Worm (Caenorhabditis elegans): ENCODE results near the gene C01G12.16.

C01G12.16 gene

DNA sequence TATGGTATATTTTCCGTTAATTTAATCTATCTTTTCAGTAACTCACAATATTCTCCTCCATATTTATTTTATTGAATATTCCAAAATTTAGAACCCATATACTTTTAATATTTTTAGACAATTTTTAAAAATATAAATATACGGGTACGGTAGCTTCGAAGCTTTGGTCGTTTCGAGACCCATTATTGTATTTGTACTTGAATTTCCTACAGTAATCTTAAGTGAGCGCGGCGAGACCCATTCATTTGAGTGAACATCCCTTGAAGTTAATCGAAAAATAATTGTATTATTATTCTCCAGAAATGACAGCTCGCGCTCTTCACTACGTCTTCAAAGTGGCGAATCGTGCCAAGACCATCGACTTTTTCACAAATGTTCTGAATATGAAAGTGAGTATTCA lies 7.7 kb upstream of the C01G12.16 start, which contains the start of gene glod-4:
TSS of gene glod-4 (plus strand) at position 301 of the 400 bp plus-strand sequence.
- TF ChIP-seq xbp-1 (tag; optimal IDR thresholded peaks at IDR 0.05) (no peak), tlp-1 (tag; optimal IDR thresholded peaks at IDR 0.05) (no peak), mab-9 (GFP tag; IDR thresholded peaks at IDR 0.05) (no peak), F16B12.6 (tag; optimal IDR thresholded peaks at IDR 0.05) (no peak), zip-4 (GFP tag; optimal IDR thresholded peaks at IDR 0.05) (no peak), blmp-1 (tag; optimal IDR thresholded peaks at IDR 0.05) (no peak), dsc-1 (tag; optimal IDR thresholded peaks at IDR 0.05) (no peak), vab-15 (tag; optimal IDR thresholded peaks at IDR 0.05) (no peak), nhr-85 (tag) (no peak), ets-5 (GFP tag; IDR thresholded peaks at IDR 0.05) (no peak), ama-1 (optimal IDR thresholded peaks at IDR 0.05) (no peak), Y116A8C.19 (tag; optimal IDR thresholded peaks at IDR 0.05; ENCODE audit: borderline replicate concordance) (no peak), pax-3 (tag; optimal IDR thresholded peaks at IDR 0.05) (no peak), ceh-8 (GFP tag; optimal IDR thresholded peaks at IDR 0.05) (no peak), tbx-2 (tag; optimal IDR thresholded peaks at IDR 0.05) (no peak)

DNA sequence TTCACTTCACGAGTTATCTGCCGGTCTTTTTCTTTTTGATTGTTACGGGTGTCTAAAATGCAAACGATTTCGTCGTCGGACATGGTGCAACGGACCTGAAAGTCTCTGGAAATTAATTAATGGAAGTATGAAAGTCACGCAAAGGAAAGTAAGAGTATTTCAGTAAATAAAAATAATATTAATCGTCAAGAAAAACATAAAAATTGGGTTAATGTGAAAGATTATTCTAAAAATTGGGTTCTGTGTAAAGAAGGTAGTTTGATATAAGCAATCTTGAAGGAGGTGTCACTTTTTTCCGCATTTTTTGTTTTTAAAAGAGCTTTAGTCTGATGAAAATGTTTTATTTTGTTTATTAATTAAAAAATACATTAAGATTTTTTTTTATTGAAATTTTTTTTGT lies 3.7 kb upstream of the C01G12.16 start, which contains the start of gene C16C10.9:
TSS of gene C16C10.9 (minus strand) at position 101 of the 400 bp plus-strand sequence.
- TF ChIP-seq hpl-2 (GFP tag; optimal IDR thresholded peaks at IDR 0.05), result no peak
- TF ChIP-seq tbx-2 (tag; optimal IDR thresholded peaks at IDR 0.05), result no peak
- TF ChIP-seq nhr-237 (tag; optimal IDR thresholded peaks at IDR 0.05), result no peak
- no peak for TF ChIP-seq elt-2 (tag; optimal IDR thresholded peaks at IDR 0.05)
- no peak for TF ChIP-seq egl-27 (tag; optimal IDR thresholded peaks at IDR 0.05)
- no peak for TF ChIP-seq unc-62 (GFP tag; optimal IDR thresholded peaks at IDR 0.05)
- TF ChIP-seq jun-1 (tag; optimal IDR thresholded peaks at IDR 0.05), result no peak
- no peak for TF ChIP-seq grh-1 (GFP tag; IDR thresholded peaks at IDR 0.05)
- TF ChIP-seq ceh-8 (GFP tag; optimal IDR thresholded peaks at IDR 0.05), result no peak
- no peak for TF ChIP-seq ztf-11 (tag; optimal IDR thresholded peaks at IDR 0.05)
- TF ChIP-seq nhr-71 (tag; optimal IDR thresholded peaks at IDR 0.05), result no peak
- TF ChIP-seq ztf-4 (tag; optimal IDR thresholded peaks at IDR 0.05), result no peak

DNA sequence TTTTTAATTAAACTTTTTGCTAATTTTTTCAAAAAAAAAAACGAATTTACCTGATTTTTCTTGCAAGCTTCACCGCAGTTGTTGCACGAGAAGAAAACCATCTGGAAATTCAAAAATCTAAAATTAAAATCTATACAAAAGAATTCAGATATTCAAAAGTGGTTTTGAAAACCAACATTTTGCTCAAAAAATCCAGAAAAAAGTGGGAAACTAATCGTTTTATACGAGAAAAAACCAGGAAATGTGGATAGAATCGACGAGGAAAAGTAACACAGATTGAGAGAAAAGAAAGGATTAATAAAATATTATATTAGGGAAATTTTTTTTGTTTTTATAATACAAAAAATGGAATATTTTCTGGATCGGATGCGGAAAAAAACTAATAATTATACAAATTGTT lies 3.0 kb downstream of the C01G12.16 start, which contains the start of gene C16C10.8:
TSS of gene C16C10.8 (minus strand) at position 101 of the 400 bp plus-strand sequence.
- TF ChIP-seq ceh-82 (tag; optimal IDR thresholded peaks at IDR 0.05) (no peak), tlp-1 (tag; optimal IDR thresholded peaks at IDR 0.05) (no peak), lin-35 (GFP tag; optimal IDR thresholded peaks at IDR 0.05) (no peak), nhr-47 (tag; optimal IDR thresholded peaks at IDR 0.05) (no peak), mep-1 (tag; optimal IDR thresholded peaks at IDR 0.05) (no peak), sox-4 (tag; optimal IDR thresholded peaks at IDR 0.05) (no peak), ztf-11 (tag; optimal IDR thresholded peaks at IDR 0.05) (no peak), tbx-2 (tag; optimal IDR thresholded peaks at IDR 0.05) (no peak), unc-130 (tag; optimal IDR thresholded peaks at IDR 0.05) (no peak)

DNA sequence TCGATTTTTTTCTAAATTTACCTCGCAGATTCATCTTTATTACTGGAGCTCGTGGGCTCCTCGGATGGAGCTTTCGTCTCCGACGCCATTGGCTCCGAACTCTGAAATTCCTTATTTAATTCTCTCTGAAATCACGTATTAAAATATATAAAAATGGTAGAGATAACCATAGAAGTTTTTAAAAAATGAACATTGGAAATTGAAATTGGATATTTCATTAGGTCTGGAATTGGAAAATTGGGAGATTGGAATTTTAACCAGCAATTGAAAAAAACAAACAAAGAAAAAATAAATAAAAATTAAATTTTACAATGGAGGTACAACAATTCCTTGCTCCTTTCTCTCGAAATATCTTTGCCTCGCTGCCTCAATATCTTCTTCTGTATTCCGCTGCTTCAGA lies 5.7 kb downstream of the C01G12.16 start, which contains the start of gene rnf-5:
TSS of gene rnf-5 (minus strand) at position 101 of the 400 bp plus-strand sequence.
- no peak for TF ChIP-seq hlh-17 (GFP tag; optimal IDR thresholded peaks at IDR 0.05; ENCODE audit: borderline replicate concordance)
- TF ChIP-seq zip-4 (GFP tag; optimal IDR thresholded peaks at IDR 0.05), result no peak
- no peak for TF ChIP-seq lin-35 (GFP tag; optimal IDR thresholded peaks at IDR 0.05)

DNA sequence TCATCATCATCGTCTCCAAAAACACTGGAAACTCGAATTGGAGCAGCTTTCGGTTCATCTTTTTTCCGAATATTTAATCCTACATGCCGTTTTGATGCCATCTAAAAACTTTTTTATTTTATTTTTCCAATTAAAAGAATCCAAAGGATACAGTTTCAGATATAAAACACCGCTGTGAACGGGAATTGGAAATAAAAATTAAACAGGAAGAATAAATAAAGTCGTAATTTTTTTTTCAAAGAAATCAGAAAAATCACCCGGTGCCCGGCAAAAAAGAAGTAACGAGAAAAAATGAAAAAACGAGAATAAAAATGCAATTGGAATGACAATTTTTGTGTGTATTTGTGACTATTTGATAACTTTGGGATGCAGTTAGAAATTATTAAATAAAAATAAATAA lies 7.6 kb downstream of the C01G12.16 start, which contains the start of gene ccdc-55:
TSS of gene ccdc-55 (minus strand) at position 101 of the 400 bp plus-strand sequence.
- TF ChIP-seq nhr-84 (tag; optimal IDR thresholded peaks at IDR 0.05), result no peak
- TF ChIP-seq mdl-1 (tag; optimal IDR thresholded peaks at IDR 0.05), result no peak
- no peak for TF ChIP-seq egl-13 (tag; optimal IDR thresholded peaks at IDR 0.05)
- no peak for TF ChIP-seq C34B4.2 (tag; optimal IDR thresholded peaks at IDR 0.05)
- no peak for TF ChIP-seq ets-5 (GFP tag; IDR thresholded peaks at IDR 0.05)
- TF ChIP-seq lin-14 (GFP tag; optimal IDR thresholded peaks at IDR 0.05), result no peak
- no peak for TF ChIP-seq lin-13 (GFP tag; optimal IDR thresholded peaks at IDR 0.05)
- TF ChIP-seq isw-1 (GFP tag; IDR thresholded peaks at IDR 0.05), result no peak
- TF ChIP-seq fkh-4 (tag; optimal IDR thresholded peaks at IDR 0.05; ENCODE audit: borderline replicate concordance), result no peak
- no peak for TF ChIP-seq ztf-11 (tag; optimal IDR thresholded peaks at IDR 0.05)
- TF ChIP-seq dpl-1 (GFP tag; optimal IDR thresholded peaks at IDR 0.05), result no peak
- no peak for TF ChIP-seq unc-130 (tag; optimal IDR thresholded peaks at IDR 0.05)
- TF ChIP-seq grh-1 (GFP tag; IDR thresholded peaks at IDR 0.05), result no peak
- TF ChIP-seq unc-98 (GFP tag; IDR thresholded peaks at IDR 0.05), result no peak
- TF ChIP-seq ceh-8 (GFP tag; optimal IDR thresholded peaks at IDR 0.05), result no peak
- TF ChIP-seq lir-3 (tag; optimal IDR thresholded peaks at IDR 0.05; ENCODE audit: poor library complexity), result no peak
- no peak for TF ChIP-seq ceh-63 (GFP tag; optimal IDR thresholded peaks at IDR 0.05)
- no peak for TF ChIP-seq irx-1 (tag; optimal IDR thresholded peaks at IDR 0.05)
- TF ChIP-seq mab-9 (GFP tag; IDR thresholded peaks at IDR 0.05), result no peak

All from whole organism, L1 larva.